Worm (Caenorhabditis elegans) whole organism, L4/young adult: Measurements from ENCODE around the gene srx-114.

ENCODE experiments used
- dao-5 ChIP-seq: sonication (generic microtip); optimal IDR thresholded peaks from 2 replicates; lab custom pipeline; 2016; ENCODE audit warnings: missing genotype, missing genetic modification characterization, moderate library complexity, missing compliant biosample characterization
- him-1 ChIP-seq: sonication (generic microtip); optimal IDR thresholded peaks from 2 replicates; lab custom pipeline; 2016; ENCODE audit warnings: missing genotype, missing genetic modification reagents, missing genetic modification characterization, missing compliant biosample characterization

DNA sequence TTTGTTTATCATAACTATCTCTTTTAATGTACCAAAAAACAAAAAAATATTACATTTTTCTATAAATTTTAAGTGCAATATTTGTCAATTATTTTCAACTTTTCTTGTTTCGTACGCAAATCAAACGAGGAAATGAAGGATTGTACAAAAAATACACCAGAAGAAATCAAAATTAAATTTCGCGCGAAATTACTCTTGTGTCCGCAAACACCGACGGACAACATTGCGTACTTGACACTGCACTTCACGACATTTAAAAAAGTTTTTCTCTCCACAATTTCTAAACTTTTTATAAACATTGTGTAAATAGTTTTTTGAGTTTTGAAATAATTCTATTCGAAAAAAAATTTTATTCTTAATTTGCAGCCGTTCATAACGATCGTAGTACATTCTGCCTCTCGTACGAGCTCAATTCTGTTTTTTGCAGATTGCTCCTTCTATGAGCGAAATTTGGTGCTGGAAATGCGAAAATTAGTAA, 41.0 kb upstream of the srx-114 start, which contains the start of gene mrps-16:
- TF ChIP-seq him-1: no peak
- no peak for TF ChIP-seq dao-5 (tag; lab: Kevin White, UChicago)
